Worm (Caenorhabditis elegans) whole organism, late embryonic: ENCODE data around the gene fbxb-3.

Experiments
- C08G9.2 ChIP-seq: sonication (generic microtip); optimal IDR thresholded peaks from 2 replicates; lab custom pipeline; 2016; ENCODE audit warnings: mild to moderate bottlenecking, missing genetic modification characterization, moderate library complexity, missing compliant biosample characterization
- K02D7.2 ChIP-seq: sonication (generic microtip); optimal IDR thresholded peaks from 2 replicates; lab custom pipeline; 2017; ENCODE audit warnings: mild to moderate bottlenecking, missing genetic modification characterization, missing compliant biosample characterization
- K09A11.1 ChIP-seq: sonication (generic microtip); optimal IDR thresholded peaks from 2 replicates; lab custom pipeline; 2017; ENCODE audit warnings: antibody characterized with exemption, mild to moderate bottlenecking, missing genetic modification characterization, missing compliant biosample characterization; ENCODE audit not compliant: insufficient read depth
- Y22D7AL.16 ChIP-seq: sonication (generic microtip); optimal IDR thresholded peaks from 2 replicates; lab custom pipeline; 2016; ENCODE audit warnings: missing genetic modification characterization, missing compliant biosample characterization
- ama-1 ChIP-seq: fragments of 150-350 bp; optimal IDR thresholded peaks from 2 replicates; lab custom pipeline; 2014
- ceh-19 ChIP-seq: fragments of 200-800 bp; sonication (Bioruptor generic); optimal IDR thresholded peaks from 2 replicates; lab custom pipeline; 2018; ENCODE audit warnings: mild to moderate bottlenecking, missing genetic modification characterization, missing compliant biosample characterization
- ceh-22 ChIP-seq: sonication (generic microtip); optimal IDR thresholded peaks from 2 replicates; lab custom pipeline; 2017; ENCODE audit warnings: missing biosample characterization, missing genetic modification characterization
- ceh-24 ChIP-seq: sonication (generic microtip); optimal IDR thresholded peaks from 2 replicates; lab custom pipeline; 2016; ENCODE audit warnings: mild to moderate bottlenecking, missing genetic modification characterization, missing compliant biosample characterization
- ceh-30 ChIP-seq: fragments of 150-350 bp; optimal IDR thresholded peaks from 2 replicates; lab custom pipeline; 2014; ENCODE audit warnings: missing biosample characterization, missing genetic modification characterization
- ceh-34 ChIP-seq: sonication (generic microtip); optimal IDR thresholded peaks from 2 replicates; lab custom pipeline; 2016; ENCODE audit warnings: mild to moderate bottlenecking, missing genetic modification characterization, missing compliant biosample characterization
- ceh-45 ChIP-seq: fragments of 200-800 bp; sonication (Bioruptor generic); IDR thresholded peaks from 2 replicates; pipeline ENCODE4 v1.3.6; 2022; ENCODE audit warnings: missing genetic modification reagents, missing genetic modification characterization, missing compliant biosample characterization
- che-1 ChIP-seq: sonication (generic microtip); optimal IDR thresholded peaks from 2 replicates; lab custom pipeline; 2016; ENCODE audit warnings: mild to moderate bottlenecking, missing genetic modification characterization, missing compliant biosample characterization
- dmd-4 ChIP-seq: sonication (generic microtip); optimal IDR thresholded peaks from 2 replicates; lab custom pipeline; 2016; ENCODE audit warnings: borderline replicate concordance, missing genetic modification characterization, missing compliant biosample characterization
- dve-1 ChIP-seq: sonication (generic microtip); optimal IDR thresholded peaks from 2 replicates; lab custom pipeline; 2017; ENCODE audit warnings: antibody characterized with exemption, mild to moderate bottlenecking, missing genetic modification characterization, missing compliant biosample characterization
- elt-2 ChIP-seq: sonication (generic microtip); optimal IDR thresholded peaks from 2 replicates; lab custom pipeline; 2016; ENCODE audit warnings: missing genetic modification reagents, missing genetic modification characterization, missing compliant biosample characterization
- elt-4 ChIP-seq: sonication (generic microtip); optimal IDR thresholded peaks from 2 replicates; lab custom pipeline; 2016; ENCODE audit warnings: missing genetic modification characterization, missing compliant biosample characterization
- fkh-6 ChIP-seq: sonication (generic microtip); optimal IDR thresholded peaks from 2 replicates; lab custom pipeline; 2016; ENCODE audit warnings: missing genetic modification characterization, missing compliant biosample characterization
- hlh-13 ChIP-seq: fragments of 200-800 bp; sonication (Bioruptor generic); optimal IDR thresholded peaks from 2 replicates; lab custom pipeline; 2018; ENCODE audit warnings: mild to moderate bottlenecking, missing genetic modification characterization, missing compliant biosample characterization
- hlh-15 ChIP-seq: sonication (generic microtip); optimal IDR thresholded peaks from 2 replicates; lab custom pipeline; 2016; ENCODE audit warnings: missing genetic modification characterization, missing compliant biosample characterization
- hlh-30 ChIP-seq: sonication (generic microtip); optimal IDR thresholded peaks from 2 replicates; lab custom pipeline; 2017; ENCODE audit warnings: antibody characterized with exemption, missing genetic modification characterization, missing compliant biosample characterization; ENCODE audit not compliant: insufficient read depth
- hlh-6 ChIP-seq: sonication (generic microtip); optimal IDR thresholded peaks from 2 replicates; lab custom pipeline; 2016; ENCODE audit warnings: missing genotype, missing genetic modification characterization, missing compliant biosample characterization
- hlh-8 ChIP-seq: sonication (generic microtip); optimal IDR thresholded peaks from 2 replicates; lab custom pipeline; 2016; ENCODE audit warnings: missing genotype, missing genetic modification characterization, missing compliant biosample characterization
- nfya-1 ChIP-seq: sonication (generic microtip); optimal IDR thresholded peaks from 2 replicates; lab custom pipeline; 2017; ENCODE audit warnings: missing genetic modification characterization, mild to moderate bottlenecking, missing compliant biosample characterization, antibody characterized with exemption, moderate library complexity
- nhr-11 ChIP-seq: fragments of 150-350 bp; optimal IDR thresholded peaks from 2 replicates; lab custom pipeline; 2014; ENCODE audit warnings: missing biosample characterization, missing genetic modification characterization
- nhr-232 ChIP-seq: sonication (generic microtip); optimal IDR thresholded peaks from 2 replicates; lab custom pipeline; 2016; ENCODE audit warnings: missing genetic modification characterization, missing compliant biosample characterization
- odd-2 ChIP-seq: sonication (generic microtip); optimal IDR thresholded peaks from 2 replicates; lab custom pipeline; 2017; ENCODE audit warnings: antibody characterized with exemption, mild to moderate bottlenecking, missing genetic modification characterization, missing compliant biosample characterization
- pag-3 ChIP-seq: sonication (generic microtip); optimal IDR thresholded peaks from 2 replicates; lab custom pipeline; 2016; ENCODE audit warnings: missing compliant biosample characterization, missing genetic modification characterization, borderline replicate concordance
- pat-9 ChIP-seq: fragments of 200-800 bp; sonication (Bioruptor generic); optimal IDR thresholded peaks from 2 replicates; lab custom pipeline; 2018; ENCODE audit warnings: mild to moderate bottlenecking, missing genetic modification characterization, moderate library complexity, missing compliant biosample characterization
- pha-4 ChIP-seq: fragments of 150-350 bp; optimal IDR thresholded peaks from 2 replicates; lab custom pipeline; 2018; ENCODE audit warnings: missing biosample characterization, missing genetic modification reagents, missing genetic modification characterization
- pros-1 ChIP-seq: fragments of 150-350 bp; optimal IDR thresholded peaks from 2 replicates; lab custom pipeline; 2014; ENCODE audit warnings: missing biosample characterization, missing genetic modification reagents, missing genetic modification characterization
- ref-2 ChIP-seq: sonication (generic microtip); optimal IDR thresholded peaks from 2 replicates; lab custom pipeline; 2016; ENCODE audit warnings: missing genetic modification characterization, missing compliant biosample characterization
- sdc-2 ChIP-seq: sonication (generic microtip); optimal IDR thresholded peaks from 2 replicates; lab custom pipeline; 2016; ENCODE audit warnings: missing genotype, missing genetic modification characterization, missing compliant biosample characterization
- syd-9 ChIP-seq: sonication (generic microtip); optimal IDR thresholded peaks from 2 replicates; lab custom pipeline; 2016; ENCODE audit warnings: mild to moderate bottlenecking, missing genetic modification characterization, moderate library complexity, missing compliant biosample characterization
- tbx-2 ChIP-seq: sonication (generic microtip); optimal IDR thresholded peaks from 2 replicates; lab custom pipeline; 2016; ENCODE audit warnings: missing genetic modification characterization, missing compliant biosample characterization
- tbx-7 ChIP-seq: sonication (generic microtip); optimal IDR thresholded peaks from 2 replicates; lab custom pipeline; 2016; ENCODE audit warnings: missing genotype, missing genetic modification characterization, missing compliant biosample characterization
- ttx-3 ChIP-seq: sonication (generic microtip); optimal IDR thresholded peaks from 2 replicates; lab custom pipeline; 2016; ENCODE audit warnings: missing genetic modification reagents, missing genetic modification characterization, missing compliant biosample characterization
- unc-3 ChIP-seq, 2 experiments: fragments of 200-800 bp in 1 of 2; sonication (Bioruptor generic) in 1 of 2; sonication (generic microtip) in 1 of 2; conservative IDR thresholded peaks in 1 of 2; optimal IDR thresholded peaks in 1 of 2; 2 replicates each; pipeline versions ENCODE4 v1.3.6 to Lab custom; 2016 to 2022; ENCODE audit warnings: missing compliant biosample characterization in 2 of 2, missing genetic modification characterization in 2 of 2, missing genetic modification reagents in 1 of 2
- unc-42 ChIP-seq: sonication (generic microtip); optimal IDR thresholded peaks from 2 replicates; lab custom pipeline; 2016; ENCODE audit warnings: missing genotype, missing genetic modification characterization, missing compliant biosample characterization
- unc-55 ChIP-seq: sonication (generic microtip); optimal IDR thresholded peaks from 2 replicates; lab custom pipeline; 2017; ENCODE audit warnings: missing biosample characterization, missing genetic modification reagents, missing genetic modification characterization
- unc-86 ChIP-seq: sonication (generic microtip); optimal IDR thresholded peaks from 2 replicates; lab custom pipeline; 2016; ENCODE audit warnings: missing genetic modification characterization, missing compliant biosample characterization
- zip-5 ChIP-seq: sonication (generic microtip); optimal IDR thresholded peaks from 2 replicates; lab custom pipeline; 2016; ENCODE audit warnings: missing genetic modification characterization, missing compliant biosample characterization
- ztf-16 ChIP-seq: sonication (generic microtip); optimal IDR thresholded peaks from 2 replicates; lab custom pipeline; 2017; ENCODE audit warnings: missing genetic modification characterization, missing compliant biosample characterization

fbxb-3 gene

ce11 chrIV:11878249-11878648, 39.5 kb downstream of the fbxb-3 start, which contains the start of gene cutl-27:
cutl-27 (plus strand) TSS chrIV:11878549.
- TF ChIP-seq unc-55: no peak
- TF ChIP-seq nhr-232 (tag; lab: Kevin White, UChicago): no peak
- no peak for TF ChIP-seq pha-4 (tag; lab: Kevin White, UChicago)
- no peak for TF ChIP-seq hlh-15 (tag; lab: Kevin White, UChicago)
- no peak for TF ChIP-seq pag-3 (tag; lab: Kevin White, UChicago)
- no peak for TF ChIP-seq hlh-13 (GFP tag; lab: Kevin White, UChicago)
- no peak for TF ChIP-seq nfya-1 (tag; lab: Kevin White, UChicago)
- TF ChIP-seq syd-9 (tag; lab: Kevin White, UChicago): no peak
- TF ChIP-seq ceh-34: no peak
- no peak for TF ChIP-seq K02D7.2 (tag; lab: Kevin White, UChicago)
- no peak for TF ChIP-seq hlh-8
- TF ChIP-seq che-1 (tag; lab: Kevin White, UChicago): no peak
- no peak for TF ChIP-seq sdc-2 (tag; lab: Kevin White, UChicago)
- no peak for TF ChIP-seq pat-9 (tag; lab: Kevin White, UChicago)
- TF ChIP-seq C08G9.2 (tag; lab: Kevin White, UChicago): no peak
- no peak for TF ChIP-seq hlh-6 (tag; lab: Kevin White, UChicago)
- no peak for TF ChIP-seq dmd-4 (tag; lab: Kevin White, UChicago)
- TF ChIP-seq unc-42 (tag; lab: Kevin White, UChicago): no peak
- no peak for TF ChIP-seq Y22D7AL.16 (tag; lab: Kevin White, UChicago)
- TF ChIP-seq, all 69 proteins: peak for 0

DNA sequence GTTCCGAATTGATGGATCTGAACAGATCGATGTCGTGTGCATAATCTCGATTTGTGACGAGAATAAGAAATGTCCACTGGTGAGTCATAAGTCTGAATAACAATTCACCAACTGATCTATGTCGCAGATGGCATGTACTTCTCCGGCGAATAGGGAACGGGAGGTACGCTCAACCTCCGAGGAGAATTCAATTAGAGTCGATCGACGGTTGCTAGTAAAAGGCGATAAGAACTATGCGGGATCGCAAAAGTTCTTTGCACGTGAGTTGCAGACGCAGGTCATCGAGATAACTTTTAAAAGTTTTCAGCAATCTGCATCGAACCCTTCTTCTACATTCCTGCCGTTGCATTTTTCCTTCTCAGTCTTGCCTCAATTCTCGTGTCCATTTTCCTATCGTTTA, 43.8 kb downstream of the fbxb-3 start:
- no peak for TF ChIP-seq syd-9 (tag; lab: Kevin White, UChicago)
- TF ChIP-seq nhr-232 (tag; lab: Kevin White, UChicago): no peak
- TF ChIP-seq tbx-2 (tag; lab: Kevin White, UChicago): no peak
- no peak for TF ChIP-seq pros-1 (tag; lab: Kevin White, UChicago)
- no peak for TF ChIP-seq ttx-3 (tag; lab: Kevin White, UChicago)
- TF ChIP-seq ceh-22 (tag; lab: Kevin White, UChicago): no peak
- TF ChIP-seq unc-55: no peak
- no peak for TF ChIP-seq hlh-13 (GFP tag; lab: Kevin White, UChicago)
- TF ChIP-seq C08G9.2 (tag; lab: Kevin White, UChicago): no peak
- TF ChIP-seq unc-86: no peak
- TF ChIP-seq ceh-24 (tag; lab: Kevin White, UChicago): no peak
- no peak for TF ChIP-seq unc-42 (tag; lab: Kevin White, UChicago)
- TF ChIP-seq zip-5: no peak
- TF ChIP-seq pha-4 (tag; lab: Kevin White, UChicago): no peak
- no peak for TF ChIP-seq ceh-30 (tag; lab: Kevin White, UChicago)
- no peak for TF ChIP-seq hlh-30
- no peak for TF ChIP-seq ref-2 (tag; lab: Kevin White, UChicago)
- no peak for TF ChIP-seq tbx-7 (tag; lab: Kevin White, UChicago)

DNA sequence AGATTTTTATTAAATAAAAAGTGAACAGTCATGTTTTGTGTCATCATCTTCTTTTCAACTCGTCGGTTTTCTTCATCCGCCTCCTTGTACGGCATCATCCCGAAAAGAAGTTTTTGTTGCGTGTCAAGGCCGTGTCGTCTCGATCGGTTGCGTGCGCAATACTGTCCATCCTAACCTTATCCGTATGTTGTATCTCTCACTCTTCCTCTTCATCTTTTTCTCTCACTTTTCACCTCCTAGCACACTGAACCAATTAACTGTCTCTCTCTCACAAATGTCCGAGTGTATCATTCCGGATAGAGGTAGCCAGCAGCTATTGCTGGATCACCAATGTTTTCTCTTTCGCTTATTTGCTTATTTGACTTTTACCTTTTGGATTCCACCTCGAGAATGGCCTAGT, 44.7 kb downstream of the fbxb-3 start:
- no peak for TF ChIP-seq che-1 (tag; lab: Kevin White, UChicago)
- no peak for TF ChIP-seq fkh-6 (tag; lab: Kevin White, UChicago)
- TF ChIP-seq ref-2 (tag; lab: Kevin White, UChicago): no peak
- TF ChIP-seq tbx-2 (tag; lab: Kevin White, UChicago): no peak
- TF ChIP-seq ceh-19 (GFP tag; lab: Kevin White, UChicago): no peak
- no peak for TF ChIP-seq dmd-4 (tag; lab: Kevin White, UChicago)
- TF ChIP-seq elt-4 (tag; lab: Kevin White, UChicago): no peak

DNA sequence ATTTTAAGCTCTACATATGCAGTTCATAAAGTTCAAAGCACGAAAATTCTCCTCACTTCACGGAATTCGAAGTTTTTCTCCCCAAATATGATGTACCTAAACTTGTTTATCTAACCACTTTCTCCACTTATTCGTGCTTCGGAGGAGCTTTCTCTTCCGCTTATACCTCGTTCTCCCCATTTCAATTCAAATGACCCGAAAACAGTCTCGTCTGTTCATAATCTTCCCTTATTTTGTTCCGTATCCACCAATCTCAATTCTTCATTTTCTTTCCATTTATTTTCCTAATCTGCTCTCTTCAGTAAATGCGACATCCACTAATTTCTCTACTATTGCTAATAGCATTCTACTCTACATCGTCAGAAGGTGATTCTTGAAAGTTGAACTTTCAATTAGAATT, 46.6 kb downstream of the fbxb-3 start, which contains the start of gene let-653:
let-653 (plus strand) TSS at position 301 of the 400 bp plus-strand sequence.
- TF ChIP-seq ztf-16 (tag; lab: Kevin White, UChicago) (no peak), hlh-13 (GFP tag; lab: Kevin White, UChicago) (no peak), elt-4 (tag; lab: Kevin White, UChicago) (no peak), nhr-11 (no peak), odd-2 (tag; lab: Kevin White, UChicago) (no peak), ama-1 (no peak), K09A11.1 (no peak), ceh-45 (no peak), dve-1 (no peak), elt-2 (tag; lab: Kevin White, UChicago) (no peak), ceh-24 (tag; lab: Kevin White, UChicago) (no peak), zip-5 (no peak), hlh-30 (no peak), ceh-34 (no peak), dmd-4 (tag; lab: Kevin White, UChicago) (no peak), unc-3 (GFP tag; conservative IDR thresholded peaks at IDR 0.05; lab: Robert Waterston, UW) (no peak), unc-3 (tag; optimal IDR thresholded peaks at IDR 0.05; lab: Kevin White, UChicago) (no peak)
